Fruit fly (Drosophila melanogaster) whole organism, embryonic: ENCODE results near the gene CG15725.

ENCODE experiments used
- CG10321 ChIP-seq: fragments of 200-800 bp; sonication (Bioruptor generic); IDR thresholded peaks from 2 replicates; pipeline ENCODE4 v1.3.6; 2022; ENCODE audit warnings: missing biosample characterization, missing genetic modification characterization
- CG11085 ChIP-seq: fragments of 200-800 bp; sonication (Bioruptor generic); IDR thresholded peaks from 2 replicates; pipeline ENCODE4 v1.3.6; 2022; ENCODE audit warnings: missing biosample characterization, missing genetic modification characterization
- CG11695 ChIP-seq: fragments of 200-800 bp; sonication (Bioruptor generic); IDR thresholded peaks from 3 replicates; pipeline ENCODE4 v1.3.6; 2022; ENCODE audit warnings: missing biosample characterization, missing genetic modification characterization
- CG14441 ChIP-seq: fragments of 200-800 bp; sonication (Bioruptor generic); IDR thresholded peaks from 2 replicates; pipeline ENCODE4 v1.3.6; 2022; ENCODE audit warnings: missing biosample characterization, missing genetic modification characterization
- CG17359 ChIP-seq: fragments of 200-800 bp; sonication (Bioruptor generic); optimal IDR thresholded peaks from 3 replicates; lab custom pipeline; 2018; ENCODE audit warnings: missing biosample characterization, mild to moderate bottlenecking, missing genetic modification characterization, moderate library complexity
- CG18262 ChIP-seq: fragments of 200-800 bp; optimal IDR thresholded peaks from 3 replicates; lab custom pipeline; 2019; ENCODE audit warnings: missing biosample characterization, mild to moderate bottlenecking, missing genetic modification characterization, moderate library complexity
- CG2199 ChIP-seq: fragments of 200-800 bp; sonication (Bioruptor generic); IDR thresholded peaks from 3 replicates; pipeline ENCODE4 v1.3.6; 2022; ENCODE audit warnings: missing biosample characterization, missing genetic modification characterization
- CG30403 ChIP-seq: fragments of 200-800 bp; sonication (Bioruptor generic); optimal IDR thresholded peaks from 3 replicates; lab custom pipeline; 2016; ENCODE audit warnings: missing biosample characterization, missing genetic modification characterization
- CG3163 ChIP-seq: fragments of 200-800 bp; sonication (Bioruptor generic); optimal IDR thresholded peaks from 3 replicates; lab custom pipeline; 2016; ENCODE audit warnings: missing biosample characterization, missing genetic modification characterization
- CG3847 ChIP-seq: fragments of 200-800 bp; sonication (Bioruptor generic); IDR thresholded peaks from 2 replicates; pipeline ENCODE4 v1.3.6; 2022; ENCODE audit warnings: missing biosample characterization, missing genetic modification characterization
- CG6254 ChIP-seq: fragments of 200-800 bp; sonication (Bioruptor generic); optimal IDR thresholded peaks from 3 replicates; lab custom pipeline; 2017; ENCODE audit warnings: mild to moderate bottlenecking, missing biosample characterization, missing genetic modification reagents, missing genetic modification characterization
- CG7372 ChIP-seq: fragments of 200-800 bp; sonication (Bioruptor generic); IDR thresholded peaks from 2 replicates; pipeline ENCODE4 v1.3.6; 2022; ENCODE audit warnings: missing biosample characterization, missing genetic modification characterization
- CG7786 ChIP-seq: fragments of 200-800 bp; sonication (Bioruptor generic); optimal IDR thresholded peaks from 2 replicates; lab custom pipeline; 2016; ENCODE audit warnings: missing biosample characterization, missing genetic modification characterization
- CG8924 ChIP-seq: fragments of 200-800 bp; optimal IDR thresholded peaks from 3 replicates; lab custom pipeline; 2019; ENCODE audit warnings: missing biosample characterization, mild to moderate bottlenecking, missing genetic modification characterization, moderate library complexity
- CG9797 ChIP-seq: fragments of 200-800 bp; sonication (Bioruptor generic); optimal IDR thresholded peaks from 3 replicates; lab custom pipeline; 2018; ENCODE audit warnings: missing biosample characterization, mild to moderate bottlenecking, missing genetic modification characterization
- CG9817 ChIP-seq: fragments of 200-800 bp; sonication (Bioruptor generic); optimal IDR thresholded peaks from 2 replicates; lab custom pipeline; 2018; ENCODE audit warnings: missing biosample characterization, mild to moderate bottlenecking, missing genetic modification characterization, moderate library complexity
- Doc3 ChIP-seq: fragments of 200-800 bp; sonication (Bioruptor generic); IDR thresholded peaks from 3 replicates; pipeline ENCODE4 v1.3.6; 2022; ENCODE audit warnings: missing biosample characterization, missing genetic modification characterization; ENCODE audit not compliant: partially characterized antibody
- Mes4 ChIP-seq: fragments of 200-800 bp; sonication (Bioruptor generic); optimal IDR thresholded peaks from 2 replicates; lab custom pipeline; 2016; ENCODE audit warnings: missing biosample characterization, missing genetic modification characterization
- NFAT ChIP-seq: fragments of 200-800 bp; sonication (Bioruptor generic); IDR thresholded peaks from 2 replicates; pipeline ENCODE4 v1.3.6; 2022; ENCODE audit warnings: missing biosample characterization, missing genetic modification characterization
- Nf-YA ChIP-seq: fragments of 200-800 bp; sonication (Bioruptor generic); IDR thresholded peaks from 2 replicates; pipeline ENCODE4 v1.3.6; 2022; ENCODE audit warnings: missing biosample characterization, missing genetic modification characterization
- Oaz ChIP-seq: fragments of 200-800 bp; sonication (Bioruptor generic); IDR thresholded peaks from 2 replicates; pipeline ENCODE4 v1.3.6; 2022; ENCODE audit warnings: missing biosample characterization, missing genetic modification characterization
- Rx ChIP-seq: fragments of 200-800 bp; sonication (Bioruptor generic); IDR thresholded peaks from 2 replicates; pipeline ENCODE4 v1.3.6; 2022; ENCODE audit warnings: missing biosample characterization, missing genetic modification characterization
- Six4 ChIP-seq: fragments of 200-800 bp; sonication (Bioruptor generic); optimal IDR thresholded peaks from 2 replicates; lab custom pipeline; 2016; ENCODE audit warnings: missing biosample characterization, missing genetic modification characterization
- Spps ChIP-seq: fragments of 200-800 bp; sonication (Bioruptor generic); optimal IDR thresholded peaks from 2 replicates; lab custom pipeline; 2018; ENCODE audit warnings: missing biosample characterization, mild to moderate bottlenecking, missing genetic modification characterization
- Sry-δ ChIP-seq: fragments of 200-800 bp; sonication (Bioruptor generic); optimal IDR thresholded peaks from 2 replicates; lab custom pipeline; 2016; ENCODE audit warnings: missing biosample characterization, missing genetic modification characterization
- aop ChIP-seq: fragments of 200-800 bp; sonication (Bioruptor generic); IDR thresholded peaks from 2 replicates; pipeline ENCODE4 v1.3.6; 2022; ENCODE audit warnings: missing biosample characterization, missing genetic modification characterization
- ara ChIP-seq: fragments of 200-800 bp; sonication (Bioruptor generic); IDR thresholded peaks from 2 replicates; pipeline ENCODE4 v1.3.6; 2022; ENCODE audit warnings: missing biosample characterization, missing genetic modification characterization
- bab2 ChIP-seq: fragments of 200-800 bp; sonication (Bioruptor generic); optimal IDR thresholded peaks from 2 replicates; lab custom pipeline; 2016; ENCODE audit warnings: missing biosample characterization, missing genetic modification characterization
- chif ChIP-seq, 2 experiments: fragments of 200-800 bp; sonication (Bioruptor generic); optimal IDR thresholded peaks; 3 replicates each; lab custom pipeline; 2016; ENCODE audit warnings: missing biosample characterization in 2 of 2, missing genetic modification characterization in 2 of 2
- crp ChIP-seq, 2 experiments: fragments of 200-800 bp; sonication (Bioruptor generic); optimal IDR thresholded peaks; 2 replicates in 1 of 2; 3 replicates in 1 of 2; lab custom pipeline; 2017; ENCODE audit warnings: missing biosample characterization in 2 of 2, missing genetic modification characterization in 2 of 2, mild to moderate bottlenecking in 1 of 2, moderate library complexity in 1 of 2
- dm ChIP-seq: fragments of 200-800 bp; sonication (Bioruptor generic); optimal IDR thresholded peaks from 3 replicates; lab custom pipeline; 2016; ENCODE audit warnings: missing biosample characterization, missing genetic modification characterization
- fd96Cb ChIP-seq: fragments of 200-800 bp; sonication (Bioruptor generic); optimal IDR thresholded peaks from 2 replicates; lab custom pipeline; 2018; ENCODE audit warnings: missing biosample characterization, mild to moderate bottlenecking, missing genetic modification characterization, moderate library complexity
- gce ChIP-seq: fragments of 200-800 bp; sonication (Bioruptor generic); IDR thresholded peaks from 3 replicates; pipeline ENCODE4 v1.3.6; 2022; ENCODE audit warnings: missing biosample characterization, missing genetic modification characterization
- gem ChIP-seq: fragments of 200-800 bp; sonication (Bioruptor generic); optimal IDR thresholded peaks from 2 replicates; lab custom pipeline; 2019; ENCODE audit warnings: missing biosample characterization, mild to moderate bottlenecking, missing genetic modification characterization, moderate library complexity
- gt ChIP-seq: fragments of 200-800 bp; sonication (Bioruptor generic); IDR thresholded peaks from 2 replicates; pipeline ENCODE4 v1.3.6; 2022; ENCODE audit warnings: missing biosample characterization, missing genetic modification characterization
- hkb ChIP-seq, 2 experiments: fragments of 200-800 bp in 1 of 2; fragments of >200 bp in 1 of 2; sonication (Bioruptor generic) in 1 of 2; IDR thresholded peaks in 1 of 2; optimal IDR thresholded peaks in 1 of 2; 2 replicates each; pipeline versions ENCODE4 v1.3.6 to Lab custom; 2017 to 2022; ENCODE audit warnings: missing biosample characterization in 1 of 2, missing genetic modification characterization in 1 of 2
- lab ChIP-seq: fragments of 200-800 bp; sonication (Bioruptor generic); optimal IDR thresholded peaks from 3 replicates; lab custom pipeline; 2017; ENCODE audit warnings: missing biosample characterization, missing genetic modification characterization, mild to moderate bottlenecking, moderate library complexity, missing genetic modification reagents
- nom ChIP-seq: fragments of 200-800 bp; sonication (Bioruptor generic); optimal IDR thresholded peaks from 2 replicates; lab custom pipeline; 2017; ENCODE audit warnings: missing biosample characterization, missing genetic modification characterization, mild to moderate bottlenecking, moderate library complexity, missing genetic modification reagents
- odd ChIP-seq: fragments of 200-800 bp; sonication (Bioruptor generic); optimal IDR thresholded peaks from 2 replicates; lab custom pipeline; 2017; ENCODE audit warnings: missing biosample characterization, mild to moderate bottlenecking, missing genetic modification characterization
- pfk ChIP-seq: fragments of 200-800 bp; sonication (Bioruptor generic); optimal IDR thresholded peaks from 2 replicates; lab custom pipeline; 2018; ENCODE audit warnings: missing biosample characterization, mild to moderate bottlenecking, missing genetic modification characterization, moderate library complexity
- pros ChIP-seq: fragments of 200-800 bp; sonication (Bioruptor generic); optimal IDR thresholded peaks from 3 replicates; lab custom pipeline; 2019; ENCODE audit warnings: missing biosample characterization, mild to moderate bottlenecking, missing genetic modification characterization, moderate library complexity
- sens-2 ChIP-seq: fragments of 200-800 bp; sonication (Bioruptor generic); IDR thresholded peaks from 2 replicates; pipeline ENCODE4 v1.3.6; 2022; ENCODE audit warnings: missing biosample characterization, missing genetic modification characterization
- sim ChIP-seq: fragments of 200-800 bp; sonication (Bioruptor generic); IDR thresholded peaks from 2 replicates; pipeline ENCODE4 v1.3.6; 2022; ENCODE audit warnings: missing biosample characterization, missing genetic modification characterization
- tin ChIP-seq: fragments of 200-800 bp; sonication (Bioruptor generic); optimal IDR thresholded peaks from 3 replicates; lab custom pipeline; 2016; ENCODE audit warnings: missing biosample characterization, missing genetic modification characterization
- tup ChIP-seq: fragments of 200-800 bp; sonication (Bioruptor generic); optimal IDR thresholded peaks from 2 replicates; lab custom pipeline; 2016; ENCODE audit warnings: missing biosample characterization, mild to moderate bottlenecking, missing genetic modification characterization, moderate library complexity
- vfl ChIP-seq: fragments of 200-800 bp; sonication (Bioruptor generic); optimal IDR thresholded peaks from 2 replicates; lab custom pipeline; 2016; ENCODE audit warnings: missing biosample characterization, missing genetic modification characterization
- wdn ChIP-seq: fragments of 200-800 bp; sonication (Bioruptor generic); IDR thresholded peaks from 2 replicates; pipeline ENCODE4 v1.3.6; 2022; ENCODE audit warnings: missing biosample characterization, missing genetic modification characterization
- wor ChIP-seq: fragments of 200-800 bp; sonication (Bioruptor generic); IDR thresholded peaks from 2 replicates; pipeline ENCODE4 v1.3.6; 2022; ENCODE audit warnings: missing biosample characterization, missing genetic modification characterization
- z ChIP-seq: fragments of 200-800 bp; sonication (Bioruptor generic); IDR thresholded peaks from 3 replicates; pipeline ENCODE4 v1.3.6; 2022; ENCODE audit warnings: missing biosample characterization, missing genetic modification characterization
- zf30C ChIP-seq: fragments of 200-800 bp; sonication (Bioruptor generic); optimal IDR thresholded peaks from 3 replicates; lab custom pipeline; 2018; ENCODE audit warnings: missing biosample characterization, mild to moderate bottlenecking, missing genetic modification characterization

The CG15725 gene

DNA sequence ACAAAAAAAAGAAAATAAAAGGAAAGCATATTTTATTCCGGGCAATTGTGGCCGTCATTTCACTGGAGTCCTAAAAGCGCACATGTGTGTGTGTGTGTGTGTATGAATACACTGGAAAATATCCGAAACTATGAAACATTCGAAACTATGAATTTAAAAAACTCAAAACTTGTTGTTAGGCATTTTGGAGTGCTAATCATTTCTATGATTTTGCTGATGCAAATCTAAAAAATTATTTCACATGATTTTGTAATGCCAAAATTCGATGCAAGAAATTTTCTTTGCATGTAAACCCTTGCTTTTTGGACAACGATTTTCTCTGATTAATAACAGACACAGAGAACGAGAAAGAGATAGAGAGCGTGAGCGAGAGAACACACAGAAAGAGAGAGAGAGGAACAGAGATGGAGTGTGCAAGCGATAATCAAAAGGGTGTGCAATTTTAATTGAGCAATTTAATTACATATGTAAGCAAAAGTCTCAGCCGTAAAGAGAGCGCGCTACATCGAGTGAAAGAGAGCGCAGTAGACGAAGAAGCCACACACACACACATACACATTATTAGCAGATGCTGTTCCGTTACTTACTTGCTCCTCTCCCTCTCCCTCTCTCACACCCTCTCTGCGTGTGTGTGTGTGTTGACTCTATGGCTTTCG, 6.4 kb upstream of the CG15725 start (continued):
- TF ChIP-seq bab2 (GFP tag; lab: Kevin White, UChicago): peak; percentile 18
- no peak for TF ChIP-seq crp (GFP tag; optimal IDR thresholded peaks at IDR 0.05; lab: Kevin White, UChicago)
- no peak for TF ChIP-seq CG3163
- TF ChIP-seq CG11695 (GFP tag; lab: Robert Waterston, UW): no peak
- TF ChIP-seq aop: no peak
- TF ChIP-seq chif (GFP tag; optimal IDR thresholded peaks at IDR 0.05; lab: Kevin White, UChicago): peak in 1 of 2 experiments; percentile 37
- no peak for TF ChIP-seq tup (GFP tag; lab: Kevin White, UChicago)
- TF ChIP-seq vfl (GFP tag; lab: Kevin White, UChicago): no peak
- TF ChIP-seq ara (GFP tag; lab: Robert Waterston, UW): no peak
- TF ChIP-seq gt (GFP tag; lab: Robert Waterston, UW): no peak
- TF ChIP-seq CG7372 (GFP tag; lab: Robert Waterston, UW): no peak
- no peak for TF ChIP-seq CG2199 (GFP tag; lab: Robert Waterston, UW)
- peak; percentile 24 for TF ChIP-seq CG30403 (GFP tag; lab: Kevin White, UChicago)
- no peak for TF ChIP-seq NFAT (GFP tag; lab: Robert Waterston, UW)
- no peak for TF ChIP-seq Mes4
- peak; percentile 34 for TF ChIP-seq CG8924
- no peak for TF ChIP-seq Sry-δ (GFP tag; lab: Kevin White, UChicago)
- no peak for TF ChIP-seq hkb (optimal IDR thresholded peaks at IDR 0.05; lab: Kevin White, UChicago)
- peak; percentile 54; the same call in 1 of the 2 replicates for TF ChIP-seq hkb (GFP tag; IDR thresholded peaks at IDR 0.05; lab: Robert Waterston, UW)
- TF ChIP-seq wdn (GFP tag; lab: Robert Waterston, UW): no peak
- no peak for TF ChIP-seq CG11085 (GFP tag; lab: Robert Waterston, UW)
- peak; percentile 14 for TF ChIP-seq CG17359 (tag; lab: Kevin White, UChicago)
- 0 out of 2 replicates have a peak, but pooled peaks have one; percentile 18 for TF ChIP-seq Rx
- peak; percentile 50 for TF ChIP-seq CG18262 (tag; lab: Kevin White, UChicago)
- peak; percentile 55 for TF ChIP-seq lab (GFP tag; lab: Kevin White, UChicago)
- no peak for TF ChIP-seq gce (GFP tag; lab: Robert Waterston, UW)
- TF ChIP-seq sim (GFP tag; lab: Robert Waterston, UW): no peak
- TF ChIP-seq Oaz: no peak
- no peak for TF ChIP-seq CG6254 (GFP tag; lab: Kevin White, UChicago)
- peak; percentile 27 for TF ChIP-seq nom
- no peak for TF ChIP-seq wor (GFP tag; lab: Robert Waterston, UW)
- peak; percentile 65 for TF ChIP-seq gem (tag; lab: Kevin White, UChicago)
- TF ChIP-seq tin (GFP tag; lab: Kevin White, UChicago): peak; percentile 8
- TF ChIP-seq fd96Cb (tag; lab: Kevin White, UChicago): peak; percentile 45
- TF ChIP-seq Six4 (GFP tag; lab: Kevin White, UChicago): peak; percentile 18
- no peak for TF ChIP-seq CG10321 (GFP tag; lab: Robert Waterston, UW)
- TF ChIP-seq pfk: no peak
- peak; percentile 12 for TF ChIP-seq Spps
- TF ChIP-seq zf30C: peak; percentile 26
- TF ChIP-seq pros: peak; percentile 39
- peak; percentile 53; the same call in 1 of the 3 replicates for TF ChIP-seq z (GFP tag; lab: Robert Waterston, UW)
- TF ChIP-seq Nf-YA (GFP tag; lab: Robert Waterston, UW): no peak
- TF ChIP-seq dm (GFP tag; lab: Kevin White, UChicago): no peak
- no peak for TF ChIP-seq CG9797
- peak; percentile 16 for TF ChIP-seq CG9817 (tag; lab: Kevin White, UChicago)
- TF ChIP-seq CG3847 (GFP tag; lab: Robert Waterston, UW): 0 out of 2 replicates have a peak, but pooled peaks have one; percentile 20
- TF ChIP-seq Doc3 (GFP tag; lab: Robert Waterston, UW): no peak
- TF ChIP-seq sens-2 (GFP tag; lab: Robert Waterston, UW): no peak
- TF ChIP-seq CG7786 (GFP tag; lab: Kevin White, UChicago): peak; percentile 2
- no peak for TF ChIP-seq odd (GFP tag; lab: Kevin White, UChicago)
- 0 out of 2 replicates have a peak, but pooled peaks have one; percentile 20 for TF ChIP-seq CG14441 (GFP tag; lab: Robert Waterston, UW)
